Worm (Caenorhabditis elegans) whole organism, young adult: Measurements from ENCODE around the gene cox-6A.
A peak's percentile ranks its signal among the peaks of the same experiment; 100 is the strongest.

Source experiments
- B0336.3 ChIP-seq: fragments of 200-800 bp; sonication (Bioruptor generic); IDR thresholded peaks from 2 replicates; pipeline ENCODE4 v1.3.6; 2022; ENCODE audit warnings: missing genetic modification characterization, missing compliant biosample characterization
- F23B12.7 ChIP-seq: sonication (generic microtip); optimal IDR thresholded peaks from 2 replicates; lab custom pipeline; 2017; ENCODE audit warnings: missing genetic modification characterization, mild to moderate bottlenecking, missing compliant biosample characterization, antibody characterized with exemption, moderate library complexity; ENCODE audit not compliant: insufficient read depth
- F37B4.10 ChIP-seq: fragments of 200-800 bp; sonication (Bioruptor generic); IDR thresholded peaks from 2 replicates; pipeline ENCODE4 v1.3.6; 2022; ENCODE audit warnings: missing genetic modification characterization, missing compliant biosample characterization
- F55B11.4 ChIP-seq: sonication (generic microtip); optimal IDR thresholded peaks from 2 replicates; lab custom pipeline; 2016; ENCODE audit warnings: missing compliant biosample characterization, missing genetic modification characterization, borderline replicate concordance; ENCODE audit not compliant: insufficient read depth
- F57C9.4 ChIP-seq: sonication (generic microtip); optimal IDR thresholded peaks from 2 replicates; lab custom pipeline; 2017; ENCODE audit warnings: mild to moderate bottlenecking, missing genetic modification characterization, missing compliant biosample characterization
- K12H6.12 ChIP-seq: fragments of 200-800 bp; sonication (Bioruptor generic); optimal IDR thresholded peaks from 2 replicates; lab custom pipeline; 2018; ENCODE audit warnings: mild to moderate bottlenecking, missing genetic modification characterization, missing compliant biosample characterization
- ama-1 ChIP-seq, 3 experiments: fragments of 150-350 bp in 1 of 3; sonication (generic microtip) in 2 of 3; optimal IDR thresholded peaks; 2 replicates each; lab custom pipeline; 2014 to 2018; ENCODE audit warnings: missing biosample characterization in 2 of 3, missing genetic modification characterization in 2 of 3, missing genetic modification reagents in 2 of 3
- aptf-2 ChIP-seq: fragments of 200-800 bp; sonication (Bioruptor generic); conservative IDR thresholded peaks from 2 replicates; pipeline ENCODE4 v1.3.6; 2022; ENCODE audit warnings: missing genetic modification reagents, missing genetic modification characterization, missing compliant biosample characterization
- aptf-3 ChIP-seq: fragments of 200-800 bp; sonication (Bioruptor generic); IDR thresholded peaks from 2 replicates; pipeline ENCODE4 v1.3.6; 2022; ENCODE audit warnings: missing genetic modification characterization, missing compliant biosample characterization
- attf-3 ChIP-seq: fragments of 200-800 bp; sonication (Bioruptor generic); conservative IDR thresholded peaks from 2 replicates; pipeline ENCODE4 v1.3.6; 2022; ENCODE audit warnings: missing genetic modification reagents, missing genetic modification characterization, missing compliant biosample characterization
- attf-5 ChIP-seq: fragments of 200-800 bp; sonication (Bioruptor generic); optimal IDR thresholded peaks from 2 replicates; lab custom pipeline; 2018; ENCODE audit warnings: mild to moderate bottlenecking, missing genetic modification characterization, missing compliant biosample characterization
- attf-6 ChIP-seq: fragments of 200-800 bp; sonication (Bioruptor generic); IDR thresholded peaks from 2 replicates; pipeline ENCODE4 v1.3.6; 2022; ENCODE audit warnings: missing genetic modification reagents, missing genetic modification characterization, missing compliant biosample characterization
- ceh-100 ChIP-seq: fragments of 200-800 bp; sonication (Bioruptor generic); IDR thresholded peaks from 2 replicates; pipeline ENCODE4 v1.3.6; 2022; ENCODE audit warnings: missing genetic modification reagents, missing genetic modification characterization, missing compliant biosample characterization
- ceh-58 ChIP-seq: fragments of 200-800 bp; sonication (Bioruptor generic); IDR thresholded peaks from 2 replicates; pipeline ENCODE4 v1.3.6; 2022; ENCODE audit warnings: missing genetic modification characterization, missing compliant biosample characterization
- dpl-1 ChIP-seq: fragments of 150-350 bp; optimal IDR thresholded peaks from 2 replicates; lab custom pipeline; 2014; ENCODE audit warnings: missing biosample characterization, missing genetic modification reagents, missing genetic modification characterization
- efl-1 ChIP-seq: fragments of 150-350 bp; optimal IDR thresholded peaks from 2 replicates; lab custom pipeline; 2014; ENCODE audit warnings: missing biosample characterization, missing genetic modification reagents, missing genetic modification characterization
- egrh-3 ChIP-seq: fragments of 200-800 bp; sonication (Bioruptor generic); IDR thresholded peaks from 2 replicates; pipeline ENCODE4 v1.3.6; 2022; ENCODE audit warnings: missing genetic modification reagents, missing genetic modification characterization, missing compliant biosample characterization
- let-607 ChIP-seq, 2 experiments: fragments of 200-800 bp in 1 of 2; sonication (Bioruptor generic) in 1 of 2; sonication (generic microtip) in 1 of 2; optimal IDR thresholded peaks; 2 replicates each; lab custom pipeline; 2016 to 2018; ENCODE audit warnings: mild to moderate bottlenecking in 2 of 2, missing compliant biosample characterization in 2 of 2, missing genetic modification characterization in 2 of 2, moderate library complexity in 2 of 2, missing genotype in 1 of 2
- lin-35 ChIP-seq, 3 experiments: fragments of 150-350 bp in 2 of 3; sonication (generic microtip) in 1 of 3; optimal IDR thresholded peaks; 2 replicates each; lab custom pipeline; 2014 to 2018; ENCODE audit warnings: missing biosample characterization in 3 of 3, missing genetic modification characterization in 3 of 3, missing genetic modification reagents in 3 of 3
- lsl-1 ChIP-seq: fragments of 200-800 bp; sonication (Bioruptor generic); optimal IDR thresholded peaks from 2 replicates; lab custom pipeline; 2018; ENCODE audit warnings: mild to moderate bottlenecking, missing genetic modification characterization, moderate library complexity, missing compliant biosample characterization
- madf-6 ChIP-seq: fragments of 200-800 bp; sonication (Bioruptor generic); IDR thresholded peaks from 2 replicates; pipeline ENCODE4 v1.3.6; 2022; ENCODE audit warnings: missing genetic modification reagents, missing genetic modification characterization, missing compliant biosample characterization
- madf-8 ChIP-seq: fragments of 200-800 bp; sonication (Bioruptor generic); conservative IDR thresholded peaks from 2 replicates; pipeline ENCODE4 v1.3.6; 2022; ENCODE audit warnings: missing genetic modification reagents, missing genetic modification characterization, missing compliant biosample characterization
- mcd-1 ChIP-seq: fragments of 200-800 bp; sonication (Bioruptor generic); IDR thresholded peaks from 2 replicates; pipeline ENCODE4 v1.3.6; 2022; ENCODE audit warnings: missing genetic modification reagents, missing genetic modification characterization, missing compliant biosample characterization
- nfya-1 ChIP-seq: sonication (generic microtip); optimal IDR thresholded peaks from 2 replicates; lab custom pipeline; 2017; ENCODE audit warnings: antibody characterized with exemption, missing compliant biosample characterization, missing genetic modification characterization, borderline replicate concordance; ENCODE audit not compliant: insufficient read depth
- nhr-27 ChIP-seq: fragments of 200-800 bp; sonication (Bioruptor generic); optimal IDR thresholded peaks from 2 replicates; lab custom pipeline; 2018; ENCODE audit warnings: mild to moderate bottlenecking, missing genetic modification characterization, moderate library complexity, missing compliant biosample characterization
- repo-1 ChIP-seq: sonication (generic microtip); optimal IDR thresholded peaks from 2 replicates; lab custom pipeline; 2017; ENCODE audit warnings: mild to moderate bottlenecking, missing genetic modification characterization, missing compliant biosample characterization
- sdz-38 ChIP-seq: sonication (generic microtip); optimal IDR thresholded peaks from 2 replicates; lab custom pipeline; 2016; ENCODE audit warnings: missing genotype, missing genetic modification characterization, missing compliant biosample characterization
- zfh-2 ChIP-seq: fragments of 200-800 bp; sonication (Bioruptor generic); conservative IDR thresholded peaks from 2 replicates; pipeline ENCODE4 v1.3.6; 2022; ENCODE audit warnings: missing genetic modification reagents, missing genetic modification characterization, missing compliant biosample characterization
- ztf-18 ChIP-seq: sonication (generic microtip); optimal IDR thresholded peaks from 2 replicates; lab custom pipeline; 2016; ENCODE audit warnings: missing genotype, mild to moderate bottlenecking, missing genetic modification characterization, missing compliant biosample characterization
- ztf-25 ChIP-seq: fragments of 200-800 bp; sonication (Bioruptor generic); IDR thresholded peaks from 2 replicates; pipeline ENCODE4 v1.3.6; 2022; ENCODE audit warnings: missing genetic modification reagents, missing genetic modification characterization, missing compliant biosample characterization

Gene cox-6A

ce11 chrIII:5098740-5099276, 17.3 kb downstream of the cox-6A start:
- TF ChIP-seq nhr-27 (tag; lab: Kevin White, UChicago) (no peak), madf-8 (GFP tag; lab: Robert Waterston, UW) (peak; percentile 48; the same call in 1 of the 2 replicates), efl-1 (GFP tag; lab: Kevin White, UChicago) (peak; percentile 57), madf-6 (GFP tag; lab: Robert Waterston, UW) (peak; percentile 74)
- TF ChIP-seq, all 124 proteins: peak for 3

DNA sequence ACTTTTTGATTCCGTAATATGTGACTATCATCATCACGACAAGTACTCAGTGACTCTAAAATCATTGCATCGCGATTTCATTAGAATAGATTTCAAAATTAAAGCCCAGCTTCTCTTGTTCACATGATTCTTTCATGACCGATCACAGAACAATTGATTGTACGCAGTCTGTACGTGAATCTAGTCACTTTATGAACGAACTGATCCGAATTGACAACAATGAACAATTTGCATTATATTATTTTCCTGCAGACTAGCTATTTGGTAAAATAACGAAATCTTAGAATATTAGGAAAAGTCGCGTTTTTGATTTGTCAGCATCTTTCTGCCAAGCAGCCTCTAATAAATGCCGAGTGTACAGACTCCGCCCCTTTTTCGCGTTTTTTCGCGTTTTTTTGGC, 18.0 kb downstream of the cox-6A start:
- TF ChIP-seq nfya-1 (tag; lab: Kevin White, UChicago) = no peak

DNA sequence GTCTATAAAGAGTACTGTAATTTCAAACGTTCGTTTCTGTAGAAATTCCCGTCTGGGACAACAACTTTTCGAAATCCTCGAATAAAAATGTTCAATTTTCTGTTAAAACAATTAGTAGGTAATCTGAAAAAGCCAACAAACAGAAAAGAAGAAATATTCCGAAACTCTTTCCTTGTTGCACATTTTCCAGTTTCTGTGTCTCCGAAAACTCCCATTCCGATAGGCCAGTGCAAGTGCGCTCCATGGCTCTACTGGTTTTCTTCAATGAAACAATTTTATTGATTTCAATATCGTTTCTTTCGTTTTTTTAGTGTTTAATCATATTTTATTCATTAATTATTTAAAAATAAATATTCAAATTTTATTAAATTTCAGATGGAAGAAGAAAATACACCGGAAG, 21.1 kb downstream of the cox-6A start, which contains the start of gene F54D8.6:
F54D8.6 (plus strand) TSS at position 370 of the 400 bp plus-strand sequence.
- TF ChIP-seq dpl-1 = no peak
- TF ChIP-seq K12H6.12 = peak; percentile 15
- TF ChIP-seq attf-3 (GFP tag; lab: Robert Waterston, UW) = 0 out of 2 replicates have a peak, but pooled peaks have one; percentile 19
- no peak for TF ChIP-seq let-607 (tag; optimal IDR thresholded peaks at IDR 0.05; lab: Kevin White, UChicago)
- TF ChIP-seq attf-6 (GFP tag; lab: Robert Waterston, UW) = no peak
- peak; percentile 3 for TF ChIP-seq lsl-1 (GFP tag; lab: Kevin White, UChicago)
- TF ChIP-seq ztf-25 (GFP tag; lab: Robert Waterston, UW) = no peak
- peak; percentile 82 for TF ChIP-seq mcd-1
- TF ChIP-seq F23B12.7 (tag; lab: Kevin White, UChicago) = peak; percentile 67
- TF ChIP-seq ceh-100 (GFP tag; lab: Robert Waterston, UW) = peak; percentile 91
- peak; percentile 8 for TF ChIP-seq attf-5 (GFP tag; lab: Kevin White, UChicago)

DNA sequence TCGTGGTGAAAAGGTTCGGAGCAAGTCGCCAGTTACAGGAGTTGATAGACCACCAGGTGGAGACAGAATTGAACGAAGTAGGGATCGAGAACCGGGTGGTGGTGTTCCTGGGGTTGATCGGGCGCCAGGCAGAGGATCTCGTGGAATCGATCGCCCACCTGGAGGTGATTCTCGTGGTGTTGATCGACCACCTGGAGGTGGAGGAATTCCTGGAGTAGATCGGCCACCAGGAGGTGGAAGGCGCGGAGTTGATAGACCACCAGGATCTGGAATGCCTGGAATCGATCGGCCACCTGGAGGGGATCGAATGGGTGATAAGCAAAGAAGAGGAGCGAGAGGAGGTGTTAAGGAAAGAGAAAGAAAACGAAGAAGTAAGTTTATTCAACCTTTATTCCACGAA, 24.0 kb downstream of the cox-6A start:
- TF ChIP-seq zfh-2 (peak; percentile 84), ama-1 (optimal IDR thresholded peaks at IDR 0.05; lab: Kevin White, UChicago) (no peak), ama-1 (GFP tag; optimal IDR thresholded peaks at IDR 0.05; lab: Kevin White, UChicago) (no peak)

DNA sequence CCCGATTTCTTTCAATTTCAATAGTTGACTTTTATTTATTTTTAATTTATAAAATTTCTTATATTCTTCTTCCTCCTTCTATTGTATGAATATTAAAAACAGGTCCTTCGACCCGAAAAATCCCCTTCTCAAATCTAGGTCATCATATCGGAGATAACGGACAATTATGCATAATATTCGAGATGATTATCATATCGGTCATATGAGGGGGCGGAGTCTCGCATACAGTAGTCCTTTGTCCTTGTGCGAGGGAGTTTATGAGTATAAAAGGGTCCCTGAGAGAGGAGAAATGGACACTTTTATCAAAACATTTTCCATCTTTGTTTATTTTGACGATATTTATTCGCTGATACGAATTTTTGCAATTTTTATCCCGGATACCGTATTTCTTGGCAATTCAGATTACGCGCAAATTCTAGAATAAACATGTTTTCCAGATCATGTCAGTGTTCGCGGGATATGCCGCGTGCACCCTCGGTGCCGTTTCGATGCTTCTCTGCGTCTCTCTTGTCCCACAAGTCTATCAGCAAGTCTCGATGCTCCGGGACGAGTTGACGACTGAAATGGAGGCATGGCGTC, 25.5 kb downstream of the cox-6A start, which contains the start of gene dpy-17:
dpy-17 (plus strand) TSS at position 438 of the 579 bp plus-strand sequence.
- no peak for TF ChIP-seq aptf-2 (GFP tag; lab: Robert Waterston, UW)
- TF ChIP-seq ztf-18 = no peak
- TF ChIP-seq sdz-38 (tag; lab: Kevin White, UChicago) = no peak
- no peak for TF ChIP-seq aptf-3 (GFP tag; lab: Robert Waterston, UW)
- TF ChIP-seq ama-1 (optimal IDR thresholded peaks at IDR 0.05; lab: Kevin White, UChicago) = no peak
- no peak for TF ChIP-seq ama-1 (GFP tag; optimal IDR thresholded peaks at IDR 0.05; lab: Kevin White, UChicago)
- no peak for TF ChIP-seq lin-35 (GFP tag; optimal IDR thresholded peaks at IDR 0.05; lab: Kevin White, UChicago)
- no peak for TF ChIP-seq B0336.3
- peak; percentile 35 for TF ChIP-seq repo-1 (tag; lab: Kevin White, UChicago)
- no peak for TF ChIP-seq F37B4.10 (GFP tag; lab: Robert Waterston, UW)
- TF ChIP-seq, all 124 proteins: peak for 1

DNA sequence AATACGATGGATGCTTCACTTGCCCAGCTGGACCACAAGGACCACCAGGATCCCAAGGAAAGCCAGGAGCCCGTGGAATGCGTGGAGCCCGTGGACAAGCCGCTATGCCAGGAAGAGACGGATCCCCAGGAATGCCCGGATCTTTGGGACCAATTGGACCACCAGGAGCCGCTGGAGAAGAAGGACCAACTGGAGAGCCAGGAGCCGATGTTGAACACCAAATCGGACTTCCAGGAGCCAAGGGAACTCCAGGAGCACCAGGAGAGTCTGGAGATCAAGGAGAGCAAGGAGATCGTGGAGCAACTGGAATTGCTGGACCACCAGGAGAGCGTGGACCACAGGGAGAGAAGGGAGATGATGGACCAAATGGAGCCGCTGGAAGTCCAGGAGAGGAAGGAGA, 26.4 kb downstream of the cox-6A start:
- TF ChIP-seq ceh-58 (GFP tag; lab: Robert Waterston, UW) (no peak), egrh-3 (GFP tag; lab: Robert Waterston, UW) (peak; percentile 62; the same call in 1 of the 2 replicates), zfh-2 (peak; percentile 83), F57C9.4 (no peak), ztf-25 (GFP tag; lab: Robert Waterston, UW) (no peak), F55B11.4 (tag; lab: Kevin White, UChicago) (no peak)
